Fruit fly (Drosophila melanogaster) whole organism, embryonic: ENCODE results near the gene Sgt1.

ENCODE experiments used
- Bgb ChIP-seq: fragments of 200-800 bp; sonication (Bioruptor generic); IDR thresholded peaks from 2 replicates; pipeline ENCODE4 v1.3.6; 2022; ENCODE audit warnings: missing biosample characterization, missing genetic modification characterization; ENCODE audit not compliant: partially characterized antibody
- CG10431 ChIP-seq: fragments of 200-800 bp; sonication (Bioruptor generic); optimal IDR thresholded peaks from 3 replicates; lab custom pipeline; 2018; ENCODE audit warnings: missing biosample characterization, mild to moderate bottlenecking, missing genetic modification characterization
- CG11456 ChIP-seq: fragments of 200-800 bp; sonication (Bioruptor generic); IDR thresholded peaks from 3 replicates; pipeline ENCODE4 v1.3.6; 2022; ENCODE audit warnings: missing biosample characterization, missing genetic modification characterization
- CG12104 ChIP-seq: fragments of 200-800 bp; sonication (Bioruptor generic); optimal IDR thresholded peaks from 3 replicates; lab custom pipeline; 2016; ENCODE audit warnings: missing biosample characterization, missing genetic modification characterization
- CG1233 ChIP-seq: fragments of 200-800 bp; sonication (Bioruptor generic); optimal IDR thresholded peaks from 4 replicates; lab custom pipeline; 2018; ENCODE audit warnings: missing biosample characterization, mild to moderate bottlenecking, missing genetic modification characterization
- CG1602 ChIP-seq: fragments of 200-800 bp; sonication (Bioruptor generic); optimal IDR thresholded peaks from 3 replicates; lab custom pipeline; 2016; ENCODE audit warnings: missing biosample characterization, missing genetic modification characterization
- CG1647 ChIP-seq: fragments of 200-800 bp; sonication (Bioruptor generic); optimal IDR thresholded peaks from 3 replicates; lab custom pipeline; 2016; ENCODE audit warnings: missing biosample characterization, missing genetic modification characterization
- CG17328 ChIP-seq: fragments of 200-800 bp; sonication (Bioruptor generic); IDR thresholded peaks from 2 replicates; pipeline ENCODE4 v1.3.6; 2022; ENCODE audit warnings: missing biosample characterization, missing genetic modification characterization
- CG17359 ChIP-seq: fragments of 200-800 bp; sonication (Bioruptor generic); optimal IDR thresholded peaks from 3 replicates; lab custom pipeline; 2018; ENCODE audit warnings: missing biosample characterization, mild to moderate bottlenecking, missing genetic modification characterization, moderate library complexity
- CG2202 ChIP-seq: fragments of 200-800 bp; sonication (Bioruptor generic); optimal IDR thresholded peaks from 2 replicates; lab custom pipeline; 2018; ENCODE audit warnings: missing biosample characterization, mild to moderate bottlenecking, missing genetic modification characterization
- CG3163 ChIP-seq: fragments of 200-800 bp; sonication (Bioruptor generic); optimal IDR thresholded peaks from 3 replicates; lab custom pipeline; 2016; ENCODE audit warnings: missing biosample characterization, missing genetic modification characterization
- CG33213 ChIP-seq: fragments of 200-800 bp; sonication (Bioruptor generic); optimal IDR thresholded peaks from 3 replicates; lab custom pipeline; 2016; ENCODE audit warnings: missing biosample characterization, missing genetic modification characterization
- CG6175 ChIP-seq: fragments of 200-800 bp; sonication (Bioruptor generic); IDR thresholded peaks from 3 replicates; pipeline ENCODE4 v1.3.6; 2022; ENCODE audit warnings: missing biosample characterization, missing genetic modification characterization
- CG6272 ChIP-seq: fragments of 200-800 bp; sonication (Bioruptor generic); IDR thresholded peaks from 2 replicates; pipeline ENCODE4 v1.3.6; 2022; ENCODE audit warnings: missing biosample characterization, missing genetic modification characterization
- D19A ChIP-seq: fragments of 200-800 bp; optimal IDR thresholded peaks from 3 replicates; lab custom pipeline; 2019; ENCODE audit warnings: missing biosample characterization, mild to moderate bottlenecking, missing genetic modification characterization, moderate library complexity
- Dek ChIP-seq: fragments of 200-800 bp; sonication (Bioruptor generic); optimal IDR thresholded peaks from 3 replicates; lab custom pipeline; 2019; ENCODE audit warnings: missing biosample characterization, mild to moderate bottlenecking, missing genetic modification characterization, moderate library complexity
- Fer1 ChIP-seq: fragments of 200-800 bp; sonication (Bioruptor generic); optimal IDR thresholded peaks from 2 replicates; lab custom pipeline; 2017; ENCODE audit warnings: missing biosample characterization, mild to moderate bottlenecking, missing genetic modification characterization
- HLH54F ChIP-seq: fragments of 200-800 bp; sonication (Bioruptor generic); optimal IDR thresholded peaks from 3 replicates; lab custom pipeline; 2016; ENCODE audit warnings: missing biosample characterization, missing genetic modification characterization
- HmgZ ChIP-seq: fragments of 200-800 bp; sonication (Bioruptor generic); optimal IDR thresholded peaks from 2 replicates; lab custom pipeline; 2018; ENCODE audit warnings: missing biosample characterization, mild to moderate bottlenecking, missing genetic modification characterization
- Hmr ChIP-seq: fragments of 200-800 bp; sonication (Bioruptor generic); optimal IDR thresholded peaks from 3 replicates; lab custom pipeline; 2017; ENCODE audit warnings: mild to moderate bottlenecking, missing biosample characterization, missing genetic modification reagents, missing genetic modification characterization
- Hmx ChIP-seq: fragments of 200-800 bp; sonication (Bioruptor generic); optimal IDR thresholded peaks from 2 replicates; lab custom pipeline; 2016; ENCODE audit warnings: missing biosample characterization, missing genetic modification characterization
- Hr51 ChIP-seq, 2 experiments: fragments of 200-800 bp; sonication (Bioruptor generic); optimal IDR thresholded peaks; 2 replicates in 1 of 2; 3 replicates in 1 of 2; lab custom pipeline; 2016 to 2018; ENCODE audit warnings: missing biosample characterization in 2 of 2, missing genetic modification characterization in 2 of 2, mild to moderate bottlenecking in 1 of 2, moderate library complexity in 1 of 2
- Lhr ChIP-seq: fragments of 200-800 bp; sonication (Bioruptor generic); optimal IDR thresholded peaks from 3 replicates; lab custom pipeline; 2017; ENCODE audit warnings: mild to moderate bottlenecking, missing biosample characterization, missing genetic modification reagents, missing genetic modification characterization
- MTF-1 ChIP-seq: fragments of 200-800 bp; sonication (Bioruptor generic); optimal IDR thresholded peaks from 2 replicates; lab custom pipeline; 2018; ENCODE audit warnings: missing biosample characterization, mild to moderate bottlenecking, missing genetic modification characterization, borderline replicate concordance
- Rfx ChIP-seq: fragments of 200-800 bp; sonication (Bioruptor generic); IDR thresholded peaks from 2 replicates; pipeline ENCODE4 v1.3.6; 2022; ENCODE audit warnings: missing biosample characterization, missing genetic modification characterization
- Sox100B ChIP-seq: fragments of 200-800 bp; sonication (Bioruptor generic); optimal IDR thresholded peaks from 3 replicates; lab custom pipeline; 2018; ENCODE audit warnings: missing biosample characterization, mild to moderate bottlenecking, missing genetic modification characterization
- aop ChIP-seq: fragments of 200-800 bp; sonication (Bioruptor generic); IDR thresholded peaks from 2 replicates; pipeline ENCODE4 v1.3.6; 2022; ENCODE audit warnings: missing biosample characterization, missing genetic modification characterization
- bowl ChIP-seq: fragments of 200-800 bp; sonication (Bioruptor generic); IDR thresholded peaks from 2 replicates; pipeline ENCODE4 v1.3.6; 2022; ENCODE audit warnings: missing biosample characterization, missing genetic modification characterization
- cato ChIP-seq: fragments of 200-800 bp; sonication (Bioruptor generic); optimal IDR thresholded peaks from 2 replicates; lab custom pipeline; 2016; ENCODE audit warnings: missing biosample characterization, missing genetic modification characterization, borderline replicate concordance
- caup ChIP-seq: fragments of 200-800 bp; sonication (Bioruptor generic); optimal IDR thresholded peaks from 3 replicates; lab custom pipeline; 2017; ENCODE audit warnings: missing biosample characterization, mild to moderate bottlenecking, missing genetic modification characterization, moderate library complexity; ENCODE audit not compliant: severe bottlenecking
- crp ChIP-seq, 2 experiments: fragments of 200-800 bp; sonication (Bioruptor generic); optimal IDR thresholded peaks; 2 replicates in 1 of 2; 3 replicates in 1 of 2; lab custom pipeline; 2017; ENCODE audit warnings: missing biosample characterization in 2 of 2, missing genetic modification characterization in 2 of 2, mild to moderate bottlenecking in 1 of 2, moderate library complexity in 1 of 2
- cwo ChIP-seq: fragments of 200-800 bp; sonication (Bioruptor generic); optimal IDR thresholded peaks from 3 replicates; lab custom pipeline; 2017; ENCODE audit warnings: missing biosample characterization, missing genetic modification characterization, mild to moderate bottlenecking, moderate library complexity, missing genetic modification reagents
- exex ChIP-seq: fragments of 200-800 bp; sonication (Bioruptor generic); optimal IDR thresholded peaks from 4 replicates; lab custom pipeline; 2018; ENCODE audit warnings: missing biosample characterization, mild to moderate bottlenecking, missing genetic modification characterization, moderate library complexity
- ftz-f1 ChIP-seq: fragments of 200-800 bp; sonication (Bioruptor generic); optimal IDR thresholded peaks from 2 replicates; lab custom pipeline; 2016; ENCODE audit warnings: missing biosample characterization, missing genetic modification characterization
- gcm2 ChIP-seq: fragments of 200-800 bp; sonication (Bioruptor generic); optimal IDR thresholded peaks from 2 replicates; lab custom pipeline; 2016; ENCODE audit warnings: missing biosample characterization, missing genetic modification characterization
- gfzf ChIP-seq: fragments of 200-800 bp; sonication (Bioruptor generic); optimal IDR thresholded peaks from 2 replicates; lab custom pipeline; 2016; ENCODE audit warnings: missing biosample characterization, mild to moderate bottlenecking, missing genetic modification characterization, moderate library complexity
- ham ChIP-seq: fragments of 200-800 bp; sonication (Bioruptor generic); IDR thresholded peaks from 2 replicates; pipeline ENCODE4 v1.3.6; 2022; ENCODE audit warnings: missing biosample characterization, missing genetic modification characterization
- insv ChIP-seq, 2 experiments: fragments of 200-800 bp; sonication (Bioruptor generic); optimal IDR thresholded peaks; 3 replicates each; lab custom pipeline; 2016 to 2018; ENCODE audit warnings: missing biosample characterization in 2 of 2, missing genetic modification characterization in 2 of 2
- klu ChIP-seq: fragments of 200-800 bp; sonication (Bioruptor generic); IDR thresholded peaks from 2 replicates; pipeline ENCODE4 v1.3.6; 2022; ENCODE audit warnings: missing biosample characterization, missing genetic modification characterization
- kni ChIP-seq: fragments of 200-800 bp; sonication (Bioruptor generic); optimal IDR thresholded peaks from 3 replicates; lab custom pipeline; 2017; ENCODE audit warnings: mild to moderate bottlenecking, missing biosample characterization, missing genetic modification reagents, missing genetic modification characterization
- onecut ChIP-seq: fragments of 200-800 bp; sonication (Bioruptor generic); IDR thresholded peaks from 2 replicates; pipeline ENCODE4 v1.3.6; 2022; ENCODE audit warnings: missing biosample characterization, missing genetic modification characterization
- pfk ChIP-seq: fragments of 200-800 bp; sonication (Bioruptor generic); optimal IDR thresholded peaks from 2 replicates; lab custom pipeline; 2018; ENCODE audit warnings: missing biosample characterization, mild to moderate bottlenecking, missing genetic modification characterization, moderate library complexity
- sens-2 ChIP-seq: fragments of 200-800 bp; sonication (Bioruptor generic); IDR thresholded peaks from 2 replicates; pipeline ENCODE4 v1.3.6; 2022; ENCODE audit warnings: missing biosample characterization, missing genetic modification characterization
- shn ChIP-seq: fragments of 200-800 bp; sonication (Bioruptor generic); optimal IDR thresholded peaks from 3 replicates; lab custom pipeline; 2016; ENCODE audit warnings: missing biosample characterization, missing genetic modification characterization
- so ChIP-seq: fragments of 200-800 bp; sonication (Bioruptor generic); IDR thresholded peaks from 3 replicates; pipeline ENCODE4 v1.3.6; 2022; ENCODE audit warnings: missing biosample characterization, missing genetic modification characterization
- sr ChIP-seq: fragments of 200-800 bp; sonication (Bioruptor generic); IDR thresholded peaks from 3 replicates; pipeline ENCODE4 v1.3.6; 2022; ENCODE audit warnings: missing biosample characterization, missing genetic modification characterization
- sug ChIP-seq: fragments of 200-800 bp; optimal IDR thresholded peaks from 2 replicates; lab custom pipeline; 2019; ENCODE audit warnings: missing biosample characterization, mild to moderate bottlenecking, missing genetic modification characterization, moderate library complexity
- tio ChIP-seq: fragments of 200-800 bp; sonication (Bioruptor generic); optimal IDR thresholded peaks from 2 replicates; lab custom pipeline; 2017; ENCODE audit warnings: missing biosample characterization, missing genetic modification characterization, inconsistent platforms
- tup ChIP-seq: fragments of 200-800 bp; sonication (Bioruptor generic); optimal IDR thresholded peaks from 2 replicates; lab custom pipeline; 2016; ENCODE audit warnings: missing biosample characterization, mild to moderate bottlenecking, missing genetic modification characterization, moderate library complexity
- zen ChIP-seq: fragments of 200-800 bp; sonication (Bioruptor generic); optimal IDR thresholded peaks from 3 replicates; lab custom pipeline; 2018; ENCODE audit warnings: missing biosample characterization, mild to moderate bottlenecking, missing genetic modification characterization, moderate library complexity

Sgt1 gene

DNA sequence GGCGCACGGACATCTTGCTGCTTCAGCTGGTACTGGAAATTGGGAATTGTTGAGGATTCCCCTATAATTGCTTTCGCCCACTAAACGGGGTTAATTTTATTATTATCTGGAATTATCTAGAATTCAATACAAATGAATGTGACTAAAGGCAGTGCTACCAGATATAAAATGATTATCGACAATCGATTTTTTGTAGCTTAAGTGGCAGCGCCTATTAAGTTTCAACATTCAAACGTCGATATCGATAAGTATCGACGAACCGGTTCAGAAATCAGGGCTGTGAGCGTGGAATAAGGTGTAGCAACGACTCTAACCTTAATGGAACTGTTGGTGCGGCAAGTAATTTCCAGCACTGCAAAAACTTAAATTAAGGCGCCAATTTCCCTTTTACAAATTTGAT lies at the start of gene Sgt1 (continued):
- TF ChIP-seq cwo (GFP tag; lab: Kevin White, UChicago) (no peak), exex (tag; lab: Kevin White, UChicago) (peak; percentile 73), tio (GFP tag; lab: Kevin White, UChicago) (no peak), cato (GFP tag; lab: Kevin White, UChicago) (no peak), sug (tag; lab: Kevin White, UChicago) (peak; percentile 75), Hr51 (GFP tag; optimal IDR thresholded peaks at IDR 0.05; lab: Kevin White, UChicago) (peak in 1 of 2 experiments; percentile 17), Hmr (peak; percentile 77), Hmx (GFP tag; lab: Kevin White, UChicago) (no peak), D19A (tag; lab: Kevin White, UChicago) (no peak), sr (GFP tag; lab: Robert Waterston, UW) (no peak), MTF-1 (no peak), pfk (no peak), CG6272 (0 out of 2 replicates have a peak, but pooled peaks have one; percentile 28), kni (GFP tag; lab: Kevin White, UChicago) (no peak), CG1602 (no peak), gfzf (peak; percentile 56), klu (GFP tag; lab: Robert Waterston, UW) (no peak), Bgb (GFP tag; lab: Robert Waterston, UW) (peak; percentile 88), CG17328 (no peak), ham (GFP tag; lab: Robert Waterston, UW) (no peak), sens-2 (GFP tag; lab: Robert Waterston, UW) (no peak), CG1647 (GFP tag; lab: Kevin White, UChicago) (no peak), crp (GFP tag; optimal IDR thresholded peaks at IDR 0.05; lab: Kevin White, UChicago) (peak in 1 of 2 experiments; percentile 30), Lhr (GFP tag; lab: Kevin White, UChicago) (peak; percentile 95), Rfx (peak; percentile 74), CG17359 (tag; lab: Kevin White, UChicago) (no peak), CG10431 (GFP tag; lab: Kevin White, UChicago) (no peak), CG1233 (GFP tag; lab: Kevin White, UChicago) (no peak), onecut (GFP tag; lab: Robert Waterston, UW) (peak; percentile 42; the same call in 1 of the 2 replicates), Fer1 (GFP tag; lab: Kevin White, UChicago) (peak; percentile 21), CG3163 (GFP tag; lab: Kevin White, UChicago) (no peak), gcm2 (GFP tag; lab: Kevin White, UChicago) (no peak), caup (GFP tag; lab: Kevin White, UChicago) (peak; percentile 16), CG12104 (GFP tag; lab: Kevin White, UChicago) (no peak), so (GFP tag; lab: Robert Waterston, UW) (0 out of 3 replicates have a peak, but pooled peaks have one; percentile 24), CG11456 (no peak), aop (GFP tag; lab: Robert Waterston, UW) (no peak), CG33213 (GFP tag; lab: Kevin White, UChicago) (peak; percentile 80), Dek (tag; lab: Kevin White, UChicago) (peak; percentile 29), CG2202 (tag; lab: Kevin White, UChicago) (no peak), shn (GFP tag; lab: Kevin White, UChicago) (peak; percentile 50), bowl (GFP tag; lab: Robert Waterston, UW) (no peak), insv (GFP tag; optimal IDR thresholded peaks at IDR 0.05; lab: Kevin White, UChicago) (peak in 1 of 2 experiments; percentile 64), tup (no peak), zen (tag; lab: Kevin White, UChicago) (peak; percentile 78), Sox100B (GFP tag; lab: Kevin White, UChicago) (no peak), HmgZ (tag; lab: Kevin White, UChicago) (peak; percentile 82), HLH54F (peak; percentile 62), CG6175 (GFP tag; lab: Robert Waterston, UW) (no peak), ftz-f1 (GFP tag; lab: Kevin White, UChicago) (no peak)
